Fruit fly (Drosophila melanogaster) whole organism, embryonic: Measurements from ENCODE around the gene Cad88C.

Experiments used
- BtbVII ChIP-seq: fragments of 200-800 bp; sonication (Bioruptor generic); optimal IDR thresholded peaks from 3 replicates; lab custom pipeline; 2017; ENCODE audit warnings: missing biosample characterization, mild to moderate bottlenecking, missing genetic modification characterization
- CG10543 ChIP-seq: fragments of 200-800 bp; sonication (Bioruptor generic); optimal IDR thresholded peaks from 3 replicates; lab custom pipeline; 2017; ENCODE audit warnings: missing biosample characterization, mild to moderate bottlenecking, missing genetic modification characterization, moderate library complexity
- CG12219 ChIP-seq: fragments of 200-800 bp; sonication (Bioruptor generic); optimal IDR thresholded peaks from 3 replicates; lab custom pipeline; 2018; ENCODE audit warnings: missing biosample characterization, mild to moderate bottlenecking, missing genetic modification characterization
- CG12236 ChIP-seq: fragments of 200-800 bp; sonication (Bioruptor generic); optimal IDR thresholded peaks from 2 replicates; lab custom pipeline; 2016; ENCODE audit warnings: missing biosample characterization, missing genetic modification characterization
- CG12391 ChIP-seq: fragments of 200-800 bp; sonication (Bioruptor generic); optimal IDR thresholded peaks from 3 replicates; lab custom pipeline; 2018; ENCODE audit warnings: missing biosample characterization, mild to moderate bottlenecking, missing genetic modification characterization, moderate library complexity
- CG15601 ChIP-seq: fragments of 200-800 bp; sonication (Bioruptor generic); optimal IDR thresholded peaks from 3 replicates; lab custom pipeline; 2019; ENCODE audit warnings: missing biosample characterization, mild to moderate bottlenecking, missing genetic modification characterization, moderate library complexity
- CG17328 ChIP-seq: fragments of 200-800 bp; sonication (Bioruptor generic); IDR thresholded peaks from 2 replicates; pipeline ENCODE4 v1.3.6; 2022; ENCODE audit warnings: missing biosample characterization, missing genetic modification characterization
- CG17568 ChIP-seq: fragments of 200-800 bp; sonication (Bioruptor generic); optimal IDR thresholded peaks from 2 replicates; lab custom pipeline; 2018; ENCODE audit warnings: missing biosample characterization, mild to moderate bottlenecking, missing genetic modification characterization, moderate library complexity
- CG17829 ChIP-seq: fragments of 200-800 bp; optimal IDR thresholded peaks from 2 replicates; lab custom pipeline; 2019; ENCODE audit warnings: missing biosample characterization, mild to moderate bottlenecking, missing genetic modification characterization, moderate library complexity
- CG2116 ChIP-seq: fragments of 200-800 bp; sonication (Bioruptor generic); optimal IDR thresholded peaks from 3 replicates; lab custom pipeline; 2018; ENCODE audit warnings: missing biosample characterization, mild to moderate bottlenecking, missing genetic modification characterization
- CG31365 ChIP-seq: fragments of 200-800 bp; sonication (Bioruptor generic); optimal IDR thresholded peaks from 2 replicates; lab custom pipeline; 2018; ENCODE audit warnings: missing biosample characterization, mild to moderate bottlenecking, missing genetic modification characterization
- CG4360 ChIP-seq: fragments of 200-800 bp; sonication (Bioruptor generic); IDR thresholded peaks from 2 replicates; pipeline ENCODE4 v1.3.6; 2022; ENCODE audit warnings: missing biosample characterization, missing genetic modification characterization
- CG4820 ChIP-seq: fragments of 200-800 bp; sonication (Bioruptor generic); optimal IDR thresholded peaks from 3 replicates; lab custom pipeline; 2016; ENCODE audit warnings: missing biosample characterization, missing genetic modification characterization
- CG7786 ChIP-seq: fragments of 200-800 bp; sonication (Bioruptor generic); optimal IDR thresholded peaks from 2 replicates; lab custom pipeline; 2016; ENCODE audit warnings: missing biosample characterization, missing genetic modification characterization
- CG9797 ChIP-seq: fragments of 200-800 bp; sonication (Bioruptor generic); optimal IDR thresholded peaks from 3 replicates; lab custom pipeline; 2018; ENCODE audit warnings: missing biosample characterization, mild to moderate bottlenecking, missing genetic modification characterization
- Fer2 ChIP-seq: fragments of 200-800 bp; sonication (Bioruptor generic); optimal IDR thresholded peaks from 2 replicates; lab custom pipeline; 2018; ENCODE audit warnings: missing biosample characterization, mild to moderate bottlenecking, missing genetic modification characterization, moderate library complexity
- HHEX ChIP-seq: fragments of 200-800 bp; sonication (Bioruptor generic); optimal IDR thresholded peaks from 3 replicates; lab custom pipeline; 2017; ENCODE audit warnings: missing biosample characterization, mild to moderate bottlenecking, missing genetic modification characterization, missing genetic modification reagents
- HLHmδ ChIP-seq: fragments of 200-800 bp; sonication (Bioruptor generic); optimal IDR thresholded peaks from 2 replicates; lab custom pipeline; 2018; ENCODE audit warnings: missing biosample characterization, mild to moderate bottlenecking, missing genetic modification characterization, moderate library complexity
- Hr78 ChIP-seq, 2 experiments: fragments of 200-800 bp in 1 of 2; fragments of >200 bp in 1 of 2; sonication (Bioruptor generic) in 1 of 2; optimal IDR thresholded peaks; 2 replicates each; lab custom pipeline; 2017 to 2019; ENCODE audit warnings: missing biosample characterization in 2 of 2, missing genetic modification characterization in 2 of 2, mild to moderate bottlenecking in 1 of 2, moderate library complexity in 1 of 2
- Lim3 ChIP-seq: fragments of 200-800 bp; sonication (Bioruptor generic); IDR thresholded peaks from 2 replicates; pipeline ENCODE4 v1.3.6; 2022; ENCODE audit warnings: missing biosample characterization, missing genetic modification characterization
- MBD-R2 ChIP-seq: fragments of 200-800 bp; sonication (Bioruptor generic); IDR thresholded peaks from 2 replicates; pipeline ENCODE4 v1.3.6; 2022; ENCODE audit warnings: missing biosample characterization, missing genetic modification characterization
- MTF-1 ChIP-seq: fragments of 200-800 bp; sonication (Bioruptor generic); optimal IDR thresholded peaks from 2 replicates; lab custom pipeline; 2018; ENCODE audit warnings: missing biosample characterization, mild to moderate bottlenecking, missing genetic modification characterization, borderline replicate concordance
- Max ChIP-seq: fragments of 200-800 bp; sonication (Bioruptor generic); optimal IDR thresholded peaks from 2 replicates; lab custom pipeline; 2016; ENCODE audit warnings: missing biosample characterization, mild to moderate bottlenecking, missing genetic modification characterization
- Med ChIP-seq: fragments of 200-800 bp; sonication (Bioruptor generic); peaks from one replicate; lab custom pipeline; 2016; ENCODE audit warnings: missing biosample characterization, missing genetic modification characterization, mild to moderate bottlenecking, inconsistent platforms, moderate library complexity
- Myb ChIP-seq: fragments of 200-800 bp; sonication (Bioruptor generic); optimal IDR thresholded peaks from 2 replicates; lab custom pipeline; 2016; ENCODE audit warnings: missing biosample characterization, missing genetic modification characterization
- Nf-YB ChIP-seq: fragments of 200-800 bp; sonication (Bioruptor generic); optimal IDR thresholded peaks from 3 replicates; lab custom pipeline; 2019; ENCODE audit warnings: missing biosample characterization, mild to moderate bottlenecking, missing genetic modification characterization, moderate library complexity
- Ssrp ChIP-seq: fragments of 200-800 bp; sonication (Bioruptor generic); optimal IDR thresholded peaks from 2 replicates; lab custom pipeline; 2018; ENCODE audit warnings: missing biosample characterization, mild to moderate bottlenecking, missing genetic modification characterization, moderate library complexity
- TFAM ChIP-seq: fragments of 200-800 bp; sonication (Bioruptor generic); optimal IDR thresholded peaks from 2 replicates; lab custom pipeline; 2017; ENCODE audit warnings: missing biosample characterization, missing genetic modification characterization, inconsistent platforms
- Taf1 ChIP-seq: fragments of 200-800 bp; sonication (Bioruptor generic); IDR thresholded peaks from 2 replicates; pipeline ENCODE4 v1.3.6; 2022; ENCODE audit warnings: missing biosample characterization, missing genetic modification characterization
- Trl ChIP-seq, 3 experiments: fragments of >200 bp in 2 of 3; fragments of 200-800 bp in 1 of 3; sonication (Bioruptor generic) in 1 of 3; optimal IDR thresholded peaks; 2 replicates in 1 of 3; 3 replicates in 2 of 3; lab custom pipeline; 2016 to 2017; ENCODE audit warnings: missing biosample characterization in 1 of 3, missing genetic modification characterization in 1 of 3
- Vsx1 ChIP-seq: fragments of 200-800 bp; sonication (Bioruptor generic); optimal IDR thresholded peaks from 2 replicates; lab custom pipeline; 2017; ENCODE audit warnings: missing biosample characterization, mild to moderate bottlenecking, missing genetic modification characterization, missing genetic modification reagents
- bigmax ChIP-seq: fragments of 200-800 bp; sonication (Bioruptor generic); optimal IDR thresholded peaks from 2 replicates; lab custom pipeline; 2018; ENCODE audit warnings: missing biosample characterization, mild to moderate bottlenecking, missing genetic modification characterization
- corto ChIP-seq: fragments of 200-800 bp; sonication (Bioruptor generic); optimal IDR thresholded peaks from 2 replicates; lab custom pipeline; 2016; ENCODE audit warnings: missing biosample characterization, mild to moderate bottlenecking, missing genetic modification characterization, moderate library complexity
- fd64A ChIP-seq: fragments of 200-800 bp; sonication (Bioruptor generic); optimal IDR thresholded peaks from 3 replicates; lab custom pipeline; 2018; ENCODE audit warnings: missing biosample characterization, mild to moderate bottlenecking, missing genetic modification characterization
- gcm ChIP-seq: fragments of 200-800 bp; sonication (Bioruptor generic); optimal IDR thresholded peaks from 2 replicates; lab custom pipeline; 2019; ENCODE audit warnings: missing biosample characterization, mild to moderate bottlenecking, missing genetic modification characterization, moderate library complexity
- gsb ChIP-seq: fragments of 200-800 bp; sonication (Bioruptor generic); IDR thresholded peaks from 2 replicates; pipeline ENCODE4 v1.3.6; 2022; ENCODE audit warnings: missing biosample characterization, missing genetic modification characterization
- inv ChIP-seq: fragments of 200-800 bp; sonication (Bioruptor generic); IDR thresholded peaks from 2 replicates; pipeline ENCODE4 v1.3.6; 2022; ENCODE audit warnings: missing biosample characterization, missing genetic modification characterization; ENCODE audit not compliant: partially characterized antibody
- lov ChIP-seq, 2 experiments: fragments of 200-800 bp in 1 of 2; fragments of >200 bp in 1 of 2; sonication (Bioruptor generic) in 1 of 2; IDR thresholded peaks in 1 of 2; optimal IDR thresholded peaks in 1 of 2; 2 replicates in 1 of 2; 3 replicates in 1 of 2; pipeline versions ENCODE4 v1.3.6 to Lab custom; 2017 to 2022; ENCODE audit warnings: missing biosample characterization in 1 of 2, missing genetic modification characterization in 1 of 2
- mam ChIP-seq: fragments of 200-800 bp; sonication (Bioruptor generic); optimal IDR thresholded peaks from 3 replicates; lab custom pipeline; 2016; ENCODE audit warnings: missing biosample characterization, missing genetic modification characterization
- otp ChIP-seq: fragments of 200-800 bp; sonication (Bioruptor generic); IDR thresholded peaks from 3 replicates; pipeline ENCODE4, ENCODE4 v1.3.6; 2022; ENCODE audit warnings: missing biosample characterization, missing genetic modification characterization
- peb ChIP-seq: fragments of 200-800 bp; sonication (Bioruptor generic); IDR thresholded peaks from 2 replicates; pipeline ENCODE4 v1.3.6; 2022; ENCODE audit warnings: missing biosample characterization, missing genetic modification characterization
- seq ChIP-seq: fragments of 200-800 bp; sonication (Bioruptor generic); IDR thresholded peaks from 2 replicates; pipeline ENCODE4 v1.3.6; 2022; ENCODE audit warnings: missing biosample characterization, missing genetic modification characterization
- sob ChIP-seq: fragments of 200-800 bp; sonication (Bioruptor generic); IDR thresholded peaks from 2 replicates; pipeline ENCODE4 v1.3.6; 2022; ENCODE audit warnings: missing biosample characterization, missing genetic modification characterization
- tll ChIP-seq, 2 experiments: fragments of 200-800 bp in 1 of 2; fragments of >200 bp in 1 of 2; sonication (Bioruptor generic) in 1 of 2; optimal IDR thresholded peaks; 2 replicates each; lab custom pipeline; 2017 to 2019; ENCODE audit warnings: missing biosample characterization in 2 of 2, missing genetic modification characterization in 2 of 2, mild to moderate bottlenecking in 1 of 2, moderate library complexity in 1 of 2
- trem ChIP-seq: fragments of 200-800 bp; optimal IDR thresholded peaks from 3 replicates; lab custom pipeline; 2019; ENCODE audit warnings: missing biosample characterization, mild to moderate bottlenecking, missing genetic modification characterization, moderate library complexity
- zen ChIP-seq: fragments of 200-800 bp; sonication (Bioruptor generic); optimal IDR thresholded peaks from 3 replicates; lab custom pipeline; 2018; ENCODE audit warnings: missing biosample characterization, mild to moderate bottlenecking, missing genetic modification characterization, moderate library complexity

Gene Cad88C

dm6 chr3R:14662989-14663500 is 32.8 kb downstream of the Cad88C start, which contains the start of the genes Rad17 and BigH1 (continued):
- peak; percentile 10 for TF ChIP-seq Myb (GFP tag; lab: Kevin White, UChicago)
- TF ChIP-seq gsb (GFP tag; lab: Robert Waterston, UW): no peak
- TF ChIP-seq Fer2: no peak
- TF ChIP-seq MBD-R2 (GFP tag; lab: Robert Waterston, UW): peak; percentile 49; the same call in 1 of the 2 replicates

DNA sequence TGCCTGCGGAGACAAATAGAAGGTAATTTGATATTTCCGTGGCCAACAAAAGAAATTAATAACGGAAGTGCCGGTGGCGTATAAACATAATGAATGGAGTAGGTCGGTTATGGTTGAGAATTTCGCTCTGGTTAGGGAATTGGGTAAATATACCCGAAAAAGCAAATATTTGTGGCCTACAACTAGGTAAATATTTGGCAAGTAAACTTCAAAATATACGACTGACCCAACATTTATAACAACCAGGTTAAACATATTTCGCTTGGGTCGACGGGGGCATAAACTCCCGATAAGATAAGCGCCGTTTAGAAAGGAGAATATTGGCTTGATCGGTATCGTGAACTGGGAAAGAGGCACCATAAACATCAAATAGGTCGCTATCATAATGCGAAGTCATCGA is 40.6 kb downstream of the Cad88C start:
- TF ChIP-seq BtbVII (GFP tag; lab: Kevin White, UChicago) (peak; percentile 72), Med (peak; percentile 75), CG17568 (GFP tag; lab: Kevin White, UChicago) (peak; percentile 82), fd64A (GFP tag; lab: Kevin White, UChicago) (peak; percentile 82), gcm (peak; percentile 75), zen (tag; lab: Kevin White, UChicago) (peak; percentile 61), inv (GFP tag; lab: Robert Waterston, UW) (no peak), tll (GFP tag; optimal IDR thresholded peaks at IDR 0.05; lab: Kevin White, UChicago) (peak in 1 of 2 experiments; percentile 78), CG17328 (GFP tag; lab: Robert Waterston, UW) (peak; percentile 48; the same call in 1 of the 2 replicates), otp (GFP tag; lab: Robert Waterston, UW) (peak; percentile 32; the same call in 1 of the 3 replicates), trem (tag; lab: Kevin White, UChicago) (peak; percentile 68), HLHmδ (GFP tag; lab: Kevin White, UChicago) (peak; percentile 68), bigmax (peak; percentile 10), Taf1 (GFP tag; lab: Robert Waterston, UW) (no peak), sob (no peak), Lim3 (GFP tag; lab: Robert Waterston, UW) (no peak), CG4820 (GFP tag; lab: Kevin White, UChicago) (no peak), corto (GFP tag; lab: Kevin White, UChicago) (no peak), peb (GFP tag; lab: Robert Waterston, UW) (no peak), HHEX (peak; percentile 47), CG12219 (GFP tag; lab: Kevin White, UChicago) (peak; percentile 57), CG9797 (GFP tag; lab: Kevin White, UChicago) (peak; percentile 9), CG7786 (GFP tag; lab: Kevin White, UChicago) (no peak), Nf-YB (GFP tag; lab: Kevin White, UChicago) (peak; percentile 58), MTF-1 (GFP tag; lab: Kevin White, UChicago) (peak; percentile 84), CG10543 (GFP tag; lab: Kevin White, UChicago) (peak; percentile 9), CG15601 (tag; lab: Kevin White, UChicago) (peak; percentile 73), TFAM (peak; percentile 49), Trl (optimal IDR thresholded peaks at IDR 0.05; lab: Kevin White, UChicago) (no peak), Trl (GFP tag; optimal IDR thresholded peaks at IDR 0.05; lab: Kevin White, UChicago) (peak; percentile 18), mam (GFP tag; lab: Kevin White, UChicago) (no peak), CG31365 (tag; lab: Kevin White, UChicago) (peak; percentile 25), Vsx1 (GFP tag; lab: Kevin White, UChicago) (peak; percentile 64), Max (GFP tag; lab: Kevin White, UChicago) (no peak), lov (optimal IDR thresholded peaks at IDR 0.05; lab: Kevin White, UChicago) (no peak), lov (GFP tag; IDR thresholded peaks at IDR 0.05; lab: Robert Waterston, UW) (0 out of 3 replicates have a peak, but pooled peaks have one; percentile 50), CG4360 (GFP tag; lab: Robert Waterston, UW) (peak; percentile 40; the same call in 1 of the 2 replicates), CG12391 (tag; lab: Kevin White, UChicago) (peak; percentile 34), CG17829 (tag; lab: Kevin White, UChicago) (peak; percentile 63), CG2116 (GFP tag; lab: Kevin White, UChicago) (peak; percentile 38), Ssrp (no peak), Hr78 (GFP tag; optimal IDR thresholded peaks at IDR 0.05; lab: Kevin White, UChicago) (peak in 1 of 2 experiments; percentile 89), CG12236 (GFP tag; lab: Kevin White, UChicago) (peak; percentile 17), seq (GFP tag; lab: Robert Waterston, UW) (no peak)
